Worm (Caenorhabditis elegans) whole organism, L2 larva: ENCODE data around the gene rpb-4.

Experiments used
- aly-2 ChIP-seq: fragments of 150-350 bp; optimal IDR thresholded peaks from 2 replicates; lab custom pipeline; 2014; ENCODE audit warnings: missing biosample characterization, missing genetic modification characterization
- ama-1 ChIP-seq: fragments of 150-350 bp; optimal IDR thresholded peaks from 2 replicates; lab custom pipeline; 2018; ENCODE audit warnings: inconsistent platforms
- blmp-1 ChIP-seq: sonication (generic microtip); optimal IDR thresholded peaks from 2 replicates; lab custom pipeline; 2017; ENCODE audit warnings: missing genetic modification characterization, mild to moderate bottlenecking, missing compliant biosample characterization, antibody characterized with exemption, moderate library complexity; ENCODE audit not compliant: insufficient read depth
- elt-3 ChIP-seq: sonication (generic microtip); optimal IDR thresholded peaks from 2 replicates; lab custom pipeline; 2017; ENCODE audit warnings: missing biosample characterization, missing genetic modification characterization
- fos-1 ChIP-seq: fragments of 150-350 bp; optimal IDR thresholded peaks from 2 replicates; lab custom pipeline; 2014; ENCODE audit warnings: missing biosample characterization, missing genetic modification characterization
- lin-39 ChIP-seq: fragments of 150-350 bp; optimal IDR thresholded peaks from 2 replicates; lab custom pipeline; 2014; ENCODE audit warnings: missing biosample characterization, missing genetic modification reagents, missing genetic modification characterization
- lsy-2 ChIP-seq, 2 experiments: fragments of 150-350 bp in 1 of 2; sonication (generic microtip) in 1 of 2; optimal IDR thresholded peaks; 2 replicates each; lab custom pipeline; 2014 to 2017; ENCODE audit warnings: missing biosample characterization in 2 of 2, missing genetic modification characterization in 2 of 2
- mdl-1 ChIP-seq, 2 experiments: fragments of 150-350 bp in 1 of 2; sonication (generic microtip) in 1 of 2; optimal IDR thresholded peaks; 2 replicates each; lab custom pipeline; 2017; ENCODE audit warnings: missing biosample characterization in 2 of 2, missing genetic modification characterization in 2 of 2
- nhr-11 ChIP-seq: fragments of 150-350 bp; optimal IDR thresholded peaks from 2 replicates; lab custom pipeline; 2014; ENCODE audit warnings: missing biosample characterization, missing genetic modification characterization
- nhr-12 ChIP-seq: fragments of 150-350 bp; optimal IDR thresholded peaks from 2 replicates; lab custom pipeline; 2014; ENCODE audit warnings: missing biosample characterization, missing genetic modification characterization
- unc-39 ChIP-seq: fragments of 150-350 bp; optimal IDR thresholded peaks from 2 replicates; lab custom pipeline; 2014; ENCODE audit warnings: missing biosample characterization, missing genetic modification characterization
- ztf-11 ChIP-seq: sonication (generic microtip); optimal IDR thresholded peaks from 2 replicates; lab custom pipeline; 2017; ENCODE audit warnings: missing biosample characterization, missing genetic modification characterization

DNA sequence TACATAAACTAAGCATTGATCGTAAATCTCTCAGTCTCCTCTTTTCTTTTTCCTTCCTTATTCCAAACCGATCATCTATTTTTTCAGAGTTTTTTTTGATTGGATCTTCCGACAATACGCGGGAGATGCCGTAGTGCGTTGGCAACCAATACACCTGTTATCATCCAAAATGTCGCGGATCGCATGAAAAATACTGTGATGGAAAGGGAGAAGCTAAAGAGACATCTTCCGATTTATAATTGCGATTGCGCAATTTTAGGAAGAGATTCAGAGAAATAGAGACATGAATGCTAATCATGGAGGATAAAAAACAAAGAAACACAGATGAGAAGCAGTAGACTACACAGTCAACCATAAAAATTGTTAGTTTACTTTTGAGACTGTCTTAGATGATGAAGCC, 32.1 kb downstream of the rpb-4 start:
- TF ChIP-seq lsy-2 (tag; optimal IDR thresholded peaks at IDR 0.05; lab: Kevin White, UChicago) (no peak), elt-3 (tag; lab: Kevin White, UChicago) (no peak), fos-1 (tag; lab: Kevin White, UChicago) (no peak), ztf-11 (tag; lab: Kevin White, UChicago) (no peak), nhr-11 (tag; lab: Kevin White, UChicago) (no peak), aly-2 (tag; lab: Kevin White, UChicago) (no peak), ama-1 (lab: Kevin White, UChicago) (no peak), mdl-1 (tag; optimal IDR thresholded peaks at IDR 0.05; lab: Kevin White, UChicago) (no peak), nhr-12 (tag; lab: Kevin White, UChicago) (no peak), lin-39 (no peak), blmp-1 (no peak), unc-39 (tag; lab: Kevin White, UChicago) (no peak)
